Fruit fly (Drosophila melanogaster) whole organism, embryonic: ENCODE results near the gene Rim2.

Experiments
- Bteb2 ChIP-seq: fragments of 200-800 bp; sonication (Bioruptor generic); optimal IDR thresholded peaks from 2 replicates; lab custom pipeline; 2016; ENCODE audit warnings: missing biosample characterization, missing genetic modification characterization
- C15 ChIP-seq: fragments of 200-800 bp; sonication (Bioruptor generic); IDR thresholded peaks from 3 replicates; pipeline ENCODE4 v1.3.6; 2022; ENCODE audit warnings: missing biosample characterization, missing genetic modification characterization
- CG10147 ChIP-seq: fragments of 200-800 bp; sonication (Bioruptor generic); optimal IDR thresholded peaks from 2 replicates; lab custom pipeline; 2019; ENCODE audit warnings: missing biosample characterization, mild to moderate bottlenecking, missing genetic modification characterization, moderate library complexity
- CG11504 ChIP-seq: fragments of 200-800 bp; sonication (Bioruptor generic); optimal IDR thresholded peaks from 3 replicates; lab custom pipeline; 2019; ENCODE audit warnings: missing biosample characterization, mild to moderate bottlenecking, missing genetic modification characterization, moderate library complexity
- CG12659 ChIP-seq: fragments of 200-800 bp; sonication (Bioruptor generic); optimal IDR thresholded peaks from 3 replicates; lab custom pipeline; 2017; ENCODE audit warnings: mild to moderate bottlenecking, missing biosample characterization, missing genetic modification reagents, missing genetic modification characterization
- CG15269 ChIP-seq: fragments of 200-800 bp; sonication (Bioruptor generic); optimal IDR thresholded peaks from 2 replicates; lab custom pipeline; 2018; ENCODE audit warnings: missing biosample characterization, mild to moderate bottlenecking, missing genetic modification characterization, moderate library complexity
- CG16779 ChIP-seq: fragments of 200-800 bp; sonication (Bioruptor generic); IDR thresholded peaks from 2 replicates; pipeline ENCODE4 v1.3.6; 2022; ENCODE audit warnings: missing biosample characterization, missing genetic modification characterization
- CG1832 ChIP-seq: fragments of 200-800 bp; sonication (Bioruptor generic); optimal IDR thresholded peaks from 2 replicates; lab custom pipeline; 2017; ENCODE audit warnings: missing biosample characterization, mild to moderate bottlenecking, missing genetic modification characterization, inconsistent platforms
- CG18599 ChIP-seq: fragments of 200-800 bp; sonication (Bioruptor generic); optimal IDR thresholded peaks from 3 replicates; lab custom pipeline; 2017; ENCODE audit warnings: missing biosample characterization, missing genetic modification characterization, mild to moderate bottlenecking, moderate library complexity, missing genetic modification reagents
- CG2678 ChIP-seq: fragments of 200-800 bp; sonication (Bioruptor generic); optimal IDR thresholded peaks from 3 replicates; lab custom pipeline; 2019; ENCODE audit warnings: missing biosample characterization, mild to moderate bottlenecking, missing genetic modification characterization, moderate library complexity
- CG2712 ChIP-seq: fragments of 200-800 bp; optimal IDR thresholded peaks from 3 replicates; lab custom pipeline; 2019; ENCODE audit warnings: missing biosample characterization, mild to moderate bottlenecking, missing genetic modification characterization, moderate library complexity
- CG2875 ChIP-seq: fragments of 200-800 bp; sonication (Bioruptor generic); optimal IDR thresholded peaks from 2 replicates; lab custom pipeline; 2017; ENCODE audit warnings: missing biosample characterization, mild to moderate bottlenecking, missing genetic modification characterization, missing genetic modification reagents
- CG30403 ChIP-seq: fragments of 200-800 bp; sonication (Bioruptor generic); optimal IDR thresholded peaks from 3 replicates; lab custom pipeline; 2016; ENCODE audit warnings: missing biosample characterization, missing genetic modification characterization
- CG30431 ChIP-seq: fragments of 200-800 bp; sonication (Bioruptor generic); optimal IDR thresholded peaks from 2 replicates; lab custom pipeline; 2017; ENCODE audit warnings: missing biosample characterization, missing genetic modification characterization
- CG3163 ChIP-seq: fragments of 200-800 bp; sonication (Bioruptor generic); optimal IDR thresholded peaks from 3 replicates; lab custom pipeline; 2016; ENCODE audit warnings: missing biosample characterization, missing genetic modification characterization
- CG3995 ChIP-seq: fragments of 200-800 bp; sonication (Bioruptor generic); optimal IDR thresholded peaks from 3 replicates; lab custom pipeline; 2016; ENCODE audit warnings: missing biosample characterization, missing genetic modification characterization
- CG6175 ChIP-seq: fragments of 200-800 bp; sonication (Bioruptor generic); IDR thresholded peaks from 3 replicates; pipeline ENCODE4 v1.3.6; 2022; ENCODE audit warnings: missing biosample characterization, missing genetic modification characterization
- CG6683 ChIP-seq: fragments of 200-800 bp; sonication (Bioruptor generic); optimal IDR thresholded peaks from 2 replicates; lab custom pipeline; 2017; ENCODE audit warnings: missing biosample characterization, mild to moderate bottlenecking, missing genetic modification characterization, missing genetic modification reagents
- CG8359 ChIP-seq: fragments of 200-800 bp; sonication (Bioruptor generic); optimal IDR thresholded peaks from 2 replicates; lab custom pipeline; 2017; ENCODE audit warnings: missing biosample characterization, mild to moderate bottlenecking, missing genetic modification characterization, borderline replicate concordance
- CG9727 ChIP-seq: fragments of 200-800 bp; sonication (Bioruptor generic); optimal IDR thresholded peaks from 3 replicates; lab custom pipeline; 2017; ENCODE audit warnings: missing biosample characterization, mild to moderate bottlenecking, missing genetic modification characterization
- Dad ChIP-seq: fragments of 200-800 bp; sonication (Bioruptor generic); optimal IDR thresholded peaks from 3 replicates; lab custom pipeline; 2016; ENCODE audit warnings: missing biosample characterization, missing genetic modification characterization
- Dip2 ChIP-seq: fragments of 200-800 bp; sonication (Bioruptor generic); IDR thresholded peaks from 2 replicates; pipeline ENCODE4 v1.3.6; 2022; ENCODE audit warnings: missing biosample characterization, missing genetic modification characterization
- E2f2 ChIP-seq: fragments of 200-800 bp; sonication (Bioruptor generic); IDR thresholded peaks from 2 replicates; pipeline ENCODE4 v1.3.6; 2022; ENCODE audit warnings: missing biosample characterization, missing genetic modification characterization
- Gug ChIP-seq: fragments of 200-800 bp; sonication (Bioruptor generic); IDR thresholded peaks from 4 replicates; pipeline ENCODE4 v1.3.6; 2022; ENCODE audit warnings: missing biosample characterization, missing genetic modification characterization
- HLHmδ ChIP-seq: fragments of 200-800 bp; sonication (Bioruptor generic); optimal IDR thresholded peaks from 2 replicates; lab custom pipeline; 2018; ENCODE audit warnings: missing biosample characterization, mild to moderate bottlenecking, missing genetic modification characterization, moderate library complexity
- Hr3 ChIP-seq: fragments of 200-800 bp; sonication (Bioruptor generic); optimal IDR thresholded peaks from 3 replicates; lab custom pipeline; 2016; ENCODE audit warnings: missing biosample characterization, missing genetic modification characterization
- Myb ChIP-seq: fragments of 200-800 bp; sonication (Bioruptor generic); optimal IDR thresholded peaks from 2 replicates; lab custom pipeline; 2016; ENCODE audit warnings: missing biosample characterization, missing genetic modification characterization
- NfI ChIP-seq: fragments of 200-800 bp; sonication (Bioruptor generic); optimal IDR thresholded peaks from 3 replicates; lab custom pipeline; 2018; ENCODE audit warnings: missing biosample characterization, mild to moderate bottlenecking, missing genetic modification characterization, moderate library complexity
- Ravus ChIP-seq: fragments of 200-800 bp; sonication (Bioruptor generic); IDR thresholded peaks from 2 replicates; pipeline ENCODE4 v1.3.6; 2022; ENCODE audit warnings: missing biosample characterization, missing genetic modification characterization
- Spps ChIP-seq: fragments of 200-800 bp; sonication (Bioruptor generic); optimal IDR thresholded peaks from 2 replicates; lab custom pipeline; 2018; ENCODE audit warnings: missing biosample characterization, mild to moderate bottlenecking, missing genetic modification characterization
- Tbp ChIP-seq: fragments of >200 bp; optimal IDR thresholded peaks from 2 replicates; lab custom pipeline; 2018; ENCODE audit warnings: missing biosample characterization, missing genetic modification characterization
- abd-A ChIP-seq: fragments of 200-800 bp; sonication (Bioruptor generic); optimal IDR thresholded peaks from 3 replicates; lab custom pipeline; 2019; ENCODE audit warnings: missing biosample characterization, mild to moderate bottlenecking, missing genetic modification characterization, moderate library complexity
- ash1 ChIP-seq: fragments of 200-800 bp; sonication (Bioruptor generic); optimal IDR thresholded peaks from 2 replicates; lab custom pipeline; 2018; ENCODE audit warnings: missing biosample characterization, mild to moderate bottlenecking, missing genetic modification characterization
- bowl ChIP-seq: fragments of 200-800 bp; sonication (Bioruptor generic); IDR thresholded peaks from 2 replicates; pipeline ENCODE4 v1.3.6; 2022; ENCODE audit warnings: missing biosample characterization, missing genetic modification characterization
- bsh ChIP-seq, 2 experiments: fragments of 200-800 bp; sonication (Bioruptor generic); optimal IDR thresholded peaks; 2 replicates each; lab custom pipeline; 2017 to 2018; ENCODE audit warnings: mild to moderate bottlenecking in 2 of 2, missing biosample characterization in 2 of 2, missing genetic modification characterization in 2 of 2, moderate library complexity in 1 of 2
- dimm ChIP-seq: fragments of 200-800 bp; sonication (Bioruptor generic); IDR thresholded peaks from 2 replicates; pipeline ENCODE4 v1.3.6; 2022; ENCODE audit warnings: missing biosample characterization, missing genetic modification characterization
- ems ChIP-seq: fragments of 200-800 bp; sonication (Bioruptor generic); optimal IDR thresholded peaks from 3 replicates; lab custom pipeline; 2016; ENCODE audit warnings: missing biosample characterization, missing genetic modification characterization
- exex ChIP-seq: fragments of 200-800 bp; sonication (Bioruptor generic); optimal IDR thresholded peaks from 4 replicates; lab custom pipeline; 2018; ENCODE audit warnings: missing biosample characterization, mild to moderate bottlenecking, missing genetic modification characterization, moderate library complexity
- gsb ChIP-seq: fragments of 200-800 bp; sonication (Bioruptor generic); IDR thresholded peaks from 2 replicates; pipeline ENCODE4 v1.3.6; 2022; ENCODE audit warnings: missing biosample characterization, missing genetic modification characterization
- hkb ChIP-seq, 2 experiments: fragments of 200-800 bp in 1 of 2; fragments of >200 bp in 1 of 2; sonication (Bioruptor generic) in 1 of 2; IDR thresholded peaks in 1 of 2; optimal IDR thresholded peaks in 1 of 2; 2 replicates each; pipeline versions ENCODE4 v1.3.6 to Lab custom; 2017 to 2022; ENCODE audit warnings: missing biosample characterization in 1 of 2, missing genetic modification characterization in 1 of 2
- insv ChIP-seq, 2 experiments: fragments of 200-800 bp; sonication (Bioruptor generic); optimal IDR thresholded peaks; 3 replicates each; lab custom pipeline; 2016 to 2018; ENCODE audit warnings: missing biosample characterization in 2 of 2, missing genetic modification characterization in 2 of 2
- kah ChIP-seq: fragments of 200-800 bp; sonication (Bioruptor generic); optimal IDR thresholded peaks from 2 replicates; lab custom pipeline; 2018; ENCODE audit warnings: missing biosample characterization, mild to moderate bottlenecking, missing genetic modification characterization
- kni ChIP-seq: fragments of 200-800 bp; sonication (Bioruptor generic); optimal IDR thresholded peaks from 3 replicates; lab custom pipeline; 2017; ENCODE audit warnings: mild to moderate bottlenecking, missing biosample characterization, missing genetic modification reagents, missing genetic modification characterization
- lmd ChIP-seq: fragments of 200-800 bp; sonication (Bioruptor generic); IDR thresholded peaks from 2 replicates; pipeline ENCODE4 v1.3.6; 2022; ENCODE audit warnings: missing biosample characterization, missing genetic modification characterization
- nmo ChIP-seq: fragments of 200-800 bp; sonication (Bioruptor generic); optimal IDR thresholded peaks from 2 replicates; lab custom pipeline; 2018; ENCODE audit warnings: missing biosample characterization, mild to moderate bottlenecking, missing genetic modification characterization, moderate library complexity
- peb ChIP-seq: fragments of 200-800 bp; sonication (Bioruptor generic); IDR thresholded peaks from 2 replicates; pipeline ENCODE4 v1.3.6; 2022; ENCODE audit warnings: missing biosample characterization, missing genetic modification characterization
- row ChIP-seq: fragments of 200-800 bp; sonication (Bioruptor generic); IDR thresholded peaks from 3 replicates; pipeline ENCODE4 v1.3.6; 2022; ENCODE audit warnings: missing biosample characterization, missing genetic modification characterization
- sd ChIP-seq: fragments of 200-800 bp; sonication (Bioruptor generic); optimal IDR thresholded peaks from 3 replicates; lab custom pipeline; 2018; ENCODE audit warnings: missing biosample characterization, mild to moderate bottlenecking, missing genetic modification characterization, moderate library complexity
- unc-4 ChIP-seq: fragments of 200-800 bp; sonication (Bioruptor generic); IDR thresholded peaks from 2 replicates; pipeline ENCODE4 v1.3.6; 2022; ENCODE audit warnings: missing biosample characterization, missing genetic modification characterization; ENCODE audit not compliant: partially characterized antibody
- wdn ChIP-seq: fragments of 200-800 bp; sonication (Bioruptor generic); IDR thresholded peaks from 2 replicates; pipeline ENCODE4 v1.3.6; 2022; ENCODE audit warnings: missing biosample characterization, missing genetic modification characterization
- wek ChIP-seq: fragments of 200-800 bp; sonication (Bioruptor generic); optimal IDR thresholded peaks from 3 replicates; lab custom pipeline; 2018; ENCODE audit warnings: missing biosample characterization, mild to moderate bottlenecking, missing genetic modification characterization, moderate library complexity

Rim2 gene

DNA sequence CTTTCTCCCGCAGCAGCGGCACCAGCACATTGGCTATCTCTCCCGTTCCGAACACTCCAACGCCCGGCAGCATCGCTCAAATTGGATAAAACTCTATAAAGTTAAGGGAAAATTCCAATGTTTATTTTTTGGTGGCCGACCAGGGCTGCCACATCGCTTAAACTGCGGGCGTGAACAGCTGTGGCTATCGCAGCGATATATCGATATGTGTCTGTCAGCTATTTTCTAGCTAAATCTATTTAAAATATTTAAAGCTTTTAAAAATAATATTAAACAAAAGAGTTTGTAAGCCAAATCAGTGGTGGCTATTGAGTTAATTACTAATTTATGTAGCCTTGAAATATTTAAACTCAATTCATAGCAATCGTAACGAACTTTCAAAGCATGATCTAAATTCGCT is 27.8 kb upstream of the Rim2 start, which contains the start of the genes CG17712 and CG17648 (continued):
- TF ChIP-seq exex (tag; lab: Kevin White, UChicago) (no peak), Gug (GFP tag; lab: Robert Waterston, UW) (no peak), row (peak; percentile 73), CG15269 (tag; lab: Kevin White, UChicago) (no peak), CG30403 (GFP tag; lab: Kevin White, UChicago) (no peak), Bteb2 (GFP tag; lab: Kevin White, UChicago) (no peak), CG8359 (no peak), CG16779 (no peak), ems (no peak), lmd (GFP tag; lab: Robert Waterston, UW) (no peak), CG10147 (GFP tag; lab: Kevin White, UChicago) (no peak), Dip2 (GFP tag; lab: Robert Waterston, UW) (no peak), bsh (GFP tag; optimal IDR thresholded peaks at IDR 0.05; lab: Kevin White, UChicago) (no peak), CG12659 (GFP tag; lab: Kevin White, UChicago) (no peak), Dad (GFP tag; lab: Kevin White, UChicago) (no peak), E2f2 (peak; percentile 56), kah (GFP tag; lab: Kevin White, UChicago) (no peak), Myb (GFP tag; lab: Kevin White, UChicago) (no peak), CG6175 (GFP tag; lab: Robert Waterston, UW) (no peak), Ravus (GFP tag; lab: Robert Waterston, UW) (no peak), CG2875 (GFP tag; lab: Kevin White, UChicago) (no peak), gsb (GFP tag; lab: Robert Waterston, UW) (no peak), bowl (no peak), sd (tag; lab: Kevin White, UChicago) (peak; percentile 45), abd-A (tag; lab: Kevin White, UChicago) (no peak), CG3163 (GFP tag; lab: Kevin White, UChicago) (no peak), wek (no peak), dimm (GFP tag; lab: Robert Waterston, UW) (no peak), hkb (optimal IDR thresholded peaks at IDR 0.05; lab: Kevin White, UChicago) (no peak), hkb (GFP tag; IDR thresholded peaks at IDR 0.05; lab: Robert Waterston, UW) (no peak), nmo (peak; percentile 20), unc-4 (peak; percentile 83), HLHmδ (GFP tag; lab: Kevin White, UChicago) (no peak), Hr3 (GFP tag; lab: Kevin White, UChicago) (no peak), C15 (GFP tag; lab: Robert Waterston, UW) (no peak), CG18599 (GFP tag; lab: Kevin White, UChicago) (no peak), Tbp (GFP tag; lab: Kevin White, UChicago) (no peak), CG3995 (GFP tag; lab: Kevin White, UChicago) (no peak), CG11504 (no peak), NfI (GFP tag; lab: Kevin White, UChicago) (no peak), CG6683 (GFP tag; lab: Kevin White, UChicago) (no peak), CG30431 (GFP tag; lab: Kevin White, UChicago) (no peak), ash1 (GFP tag; lab: Kevin White, UChicago) (no peak), CG2678 (tag; lab: Kevin White, UChicago) (no peak), peb (GFP tag; lab: Robert Waterston, UW) (no peak), CG2712 (tag; lab: Kevin White, UChicago) (no peak), CG9727 (no peak), CG1832 (no peak), insv (GFP tag; optimal IDR thresholded peaks at IDR 0.05; lab: Kevin White, UChicago) (no peak), kni (GFP tag; lab: Kevin White, UChicago) (no peak), wdn (GFP tag; lab: Robert Waterston, UW) (no peak), Spps (tag; lab: Kevin White, UChicago) (no peak)
